Fruit fly (Drosophila melanogaster): ENCODE data around the gene CG5787.

The CG5787 gene

dm6 chr2L:12718437-12719376 is 6.0 kb upstream of the CG5787 start, which contains the start of gene MRP (continued):
- no peak; the same call in 2 of the 3 replicates for TF ChIP-seq B-H1 (GFP tag; IDR thresholded peaks at IDR 0.05)
- TF ChIP-seq YL-1 (GFP tag; optimal IDR thresholded peaks at IDR 0.05), result no peak
- no peak for TF ChIP-seq cad (GFP tag; optimal IDR thresholded peaks at IDR 0.05)
- no peak for TF ChIP-seq Dip3 (GFP tag; optimal IDR thresholded peaks at IDR 0.05)
- TF ChIP-seq lbe (GFP tag; optimal IDR thresholded peaks at IDR 0.05), result no peak
- peak; percentile 25; the same call in 1 of the 2 replicates for TF ChIP-seq vvl (GFP tag; IDR thresholded peaks at IDR 0.05)
- peak; percentile 26 for TF ChIP-seq grn (GFP tag; optimal IDR thresholded peaks at IDR 0.05)
- TF ChIP-seq Hmx (GFP tag; optimal IDR thresholded peaks at IDR 0.05), result no peak
- no peak for TF ChIP-seq fd96Cb (tag; optimal IDR thresholded peaks at IDR 0.05)
- no peak for TF ChIP-seq gcm (GFP tag; optimal IDR thresholded peaks at IDR 0.05)
- peak; percentile 35; the same call in 1 of the 2 replicates for TF ChIP-seq CG14441 (GFP tag; IDR thresholded peaks at IDR 0.05)
- no peak for TF ChIP-seq onecut (GFP tag; IDR thresholded peaks at IDR 0.05)
- TF ChIP-seq CG13624 (GFP tag; optimal IDR thresholded peaks at IDR 0.05), result no peak
- TF ChIP-seq Sox100B (GFP tag; optimal IDR thresholded peaks at IDR 0.05), result no peak
- TF ChIP-seq CG7745 (tag; optimal IDR thresholded peaks at IDR 0.05), result no peak
- no peak for TF ChIP-seq CG3995 (GFP tag; optimal IDR thresholded peaks at IDR 0.05)
- no peak for TF ChIP-seq CG11504 (tag; optimal IDR thresholded peaks at IDR 0.05)
- TF ChIP-seq Myb (GFP tag; optimal IDR thresholded peaks at IDR 0.05), result no peak
- no peak for TF ChIP-seq pb (GFP tag; optimal IDR thresholded peaks at IDR 0.05)
- no peak for TF ChIP-seq sob (GFP tag; IDR thresholded peaks at IDR 0.05)
- no peak for TF ChIP-seq zfh1 (GFP tag; IDR thresholded peaks at IDR 0.05)
- no peak for TF ChIP-seq Sry-δ (GFP tag; optimal IDR thresholded peaks at IDR 0.05)
- no peak for TF ChIP-seq CG11093 (GFP tag; IDR thresholded peaks at IDR 0.05)
- TF ChIP-seq Drgx (GFP tag; IDR thresholded peaks at IDR 0.05), result peak; percentile 49; the same call in 1 of the 2 replicates
- no peak for TF ChIP-seq TFAM (GFP tag; optimal IDR thresholded peaks at IDR 0.05)
- TF ChIP-seq Hr51 (GFP tag; optimal IDR thresholded peaks at IDR 0.05), result no peak
- TF ChIP-seq Hand (GFP tag; optimal IDR thresholded peaks at IDR 0.05), result no peak
- no peak for TF ChIP-seq CG1832 (GFP tag; optimal IDR thresholded peaks at IDR 0.05)
- no peak for TF ChIP-seq nom (GFP tag; optimal IDR thresholded peaks at IDR 0.05)
- TF ChIP-seq Chrac-16 (GFP tag; optimal IDR thresholded peaks at IDR 0.05), result no peak
- peak; percentile 4 for TF ChIP-seq HmgZ (tag; optimal IDR thresholded peaks at IDR 0.05)
- TF ChIP-seq CG11456 (GFP tag; IDR thresholded peaks at IDR 0.05), result 0 out of 3 replicates have a peak, but pooled peaks have one; percentile 52
- peak; percentile 46; the same call in 1 of the 3 replicates for TF ChIP-seq z (GFP tag; IDR thresholded peaks at IDR 0.05)
- peak; percentile 63 for TF ChIP-seq Adf1 (GFP tag; IDR thresholded peaks at IDR 0.05)
- no peak for TF ChIP-seq CG7928 (GFP tag; optimal IDR thresholded peaks at IDR 0.05)
- TF ChIP-seq CG14710 (tag; optimal IDR thresholded peaks at IDR 0.05), result no peak
- no peak for TF ChIP-seq CG34224 (GFP tag; IDR thresholded peaks at IDR 0.05; ENCODE audit: partially characterized antibody)
- TF ChIP-seq hb (GFP tag; IDR thresholded peaks at IDR 0.05; ENCODE audit: partially characterized antibody), result no peak
- no peak for TF ChIP-seq CG2129 (GFP tag; IDR thresholded peaks at IDR 0.05; ENCODE audit: partially characterized antibody)
- TF ChIP-seq CkIIα-i1 (GFP tag; IDR thresholded peaks at IDR 0.05), result no peak
- peak; percentile 30 for TF ChIP-seq sens (GFP tag)
- no peak for TF ChIP-seq CG17361 (GFP tag; IDR thresholded peaks at IDR 0.05)
- no peak; the same call in 1 of the 2 replicates for TF ChIP-seq bbx (GFP tag; IDR thresholded peaks at IDR 0.05; ENCODE audit: partially characterized antibody)
- no peak for TF ChIP-seq tgo (GFP tag; IDR thresholded peaks at IDR 0.05)
- no peak for TF ChIP-seq kni (GFP tag; optimal IDR thresholded peaks at IDR 0.05)
- TF ChIP-seq CG13123 (GFP tag; optimal IDR thresholded peaks at IDR 0.05), result no peak
- TF ChIP-seq CG31365 (tag; optimal IDR thresholded peaks at IDR 0.05), result no peak
- no peak for TF ChIP-seq CG43689 (GFP tag; IDR thresholded peaks at IDR 0.05)
- no peak for TF ChIP-seq sens-2 (GFP tag; IDR thresholded peaks at IDR 0.05)

All from whole organism, embryonic.